Worm (Caenorhabditis elegans): ENCODE results near the gene Y17G7B.17.

DNA sequence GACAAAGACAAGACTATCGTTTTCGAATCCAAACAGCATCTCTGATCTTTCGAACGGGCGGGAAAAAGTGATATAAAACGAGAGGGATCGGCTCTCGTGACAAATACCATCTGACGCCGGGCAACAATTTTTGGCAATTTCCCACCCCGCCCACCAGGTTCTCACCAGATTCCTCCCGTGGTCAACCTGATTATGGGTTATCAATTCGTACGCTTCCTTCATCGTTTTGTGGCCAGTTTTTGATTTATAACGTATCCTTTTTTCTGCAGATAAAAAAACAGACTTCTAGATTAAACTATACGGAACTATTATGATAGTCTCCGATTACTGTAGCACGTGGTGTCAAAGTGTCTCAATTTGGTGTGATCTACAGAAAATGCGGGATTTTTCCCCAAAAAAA is 46.9 kb downstream of the Y17G7B.17 start:
- TF ChIP-seq pqm-1 (tag; optimal IDR thresholded peaks at IDR 0.05) (no peak), ceh-2 (tag; optimal IDR thresholded peaks at IDR 0.05) (no peak), pag-3 (tag; optimal IDR thresholded peaks at IDR 0.05; ENCODE audit: borderline replicate concordance) (no peak), Y22D7AL.16 (tag; optimal IDR thresholded peaks at IDR 0.05) (no peak), ceh-34 (tag; optimal IDR thresholded peaks at IDR 0.05) (no peak), pat-9 (tag; optimal IDR thresholded peaks at IDR 0.05) (no peak), ceh-18 (tag; optimal IDR thresholded peaks at IDR 0.05) (no peak), nhr-11 (tag; optimal IDR thresholded peaks at IDR 0.05) (no peak), unc-3 (GFP tag; conservative IDR thresholded peaks at IDR 0.05) (no peak), unc-3 (tag; optimal IDR thresholded peaks at IDR 0.05) (no peak), sox-4 (tag; optimal IDR thresholded peaks at IDR 0.05) (no peak), pha-4 (tag; optimal IDR thresholded peaks at IDR 0.05) (no peak)
